Fruit fly (Drosophila melanogaster) whole organism, embryonic: ENCODE data around the gene CG6398.
A peak's percentile ranks its signal among the peaks of the same experiment; 100 is the strongest.

Experiments
- ATbp ChIP-seq: fragments of 200-800 bp; sonication (Bioruptor generic); optimal IDR thresholded peaks from 2 replicates; lab custom pipeline; 2017; ENCODE audit warnings: missing biosample characterization, mild to moderate bottlenecking, missing genetic modification characterization, missing genetic modification reagents
- Ada2b ChIP-seq: fragments of 200-800 bp; sonication (Bioruptor generic); IDR thresholded peaks from 2 replicates; pipeline ENCODE4 v1.3.6; 2022; ENCODE audit warnings: missing biosample characterization, missing genetic modification characterization
- Atf6 ChIP-seq: fragments of 200-800 bp; sonication (Bioruptor generic); IDR thresholded peaks from 2 replicates; pipeline ENCODE4 v1.3.6; 2022; ENCODE audit warnings: missing biosample characterization, missing genetic modification characterization
- BEAF-32 ChIP-seq: fragments of 200-800 bp; sonication (Bioruptor generic); optimal IDR thresholded peaks from 3 replicates; lab custom pipeline; 2017; ENCODE audit warnings: missing biosample characterization, missing genetic modification characterization, mild to moderate bottlenecking, moderate library complexity, missing genetic modification reagents
- CG10321 ChIP-seq: fragments of 200-800 bp; sonication (Bioruptor generic); IDR thresholded peaks from 2 replicates; pipeline ENCODE4 v1.3.6; 2022; ENCODE audit warnings: missing biosample characterization, missing genetic modification characterization
- CG13287 ChIP-seq: fragments of 200-800 bp; sonication (Bioruptor generic); IDR thresholded peaks from 2 replicates; pipeline ENCODE4 v1.3.6; 2022; ENCODE audit warnings: missing biosample characterization, missing genetic modification characterization; ENCODE audit not compliant: partially characterized antibody
- CG14014 ChIP-seq: fragments of 200-800 bp; sonication (Bioruptor generic); IDR thresholded peaks from 2 replicates; pipeline ENCODE4 v1.3.6; 2022; ENCODE audit warnings: missing biosample characterization, missing genetic modification characterization
- CG1529 ChIP-seq: fragments of 200-800 bp; sonication (Bioruptor generic); optimal IDR thresholded peaks from 3 replicates; lab custom pipeline; 2018; ENCODE audit warnings: missing biosample characterization, missing genetic modification characterization
- CG1647 ChIP-seq: fragments of 200-800 bp; sonication (Bioruptor generic); optimal IDR thresholded peaks from 3 replicates; lab custom pipeline; 2016; ENCODE audit warnings: missing biosample characterization, missing genetic modification characterization
- CG17385 ChIP-seq: fragments of 200-800 bp; sonication (Bioruptor generic); optimal IDR thresholded peaks from 3 replicates; lab custom pipeline; 2018; ENCODE audit warnings: missing biosample characterization, mild to moderate bottlenecking, missing genetic modification characterization
- CG18476 ChIP-seq: fragments of 200-800 bp; sonication (Bioruptor generic); optimal IDR thresholded peaks from 2 replicates; lab custom pipeline; 2016; ENCODE audit warnings: missing biosample characterization, mild to moderate bottlenecking, missing genetic modification characterization
- CG2712 ChIP-seq: fragments of 200-800 bp; optimal IDR thresholded peaks from 3 replicates; lab custom pipeline; 2019; ENCODE audit warnings: missing biosample characterization, mild to moderate bottlenecking, missing genetic modification characterization, moderate library complexity
- CG3281 ChIP-seq: fragments of 200-800 bp; sonication (Bioruptor generic); optimal IDR thresholded peaks from 3 replicates; lab custom pipeline; 2017; ENCODE audit warnings: missing biosample characterization, mild to moderate bottlenecking, missing genetic modification characterization
- CG3726 ChIP-seq: fragments of 200-800 bp; sonication (Bioruptor generic); IDR thresholded peaks from 3 replicates; pipeline ENCODE4, ENCODE4 v1.3.6; 2022; ENCODE audit warnings: missing biosample characterization, missing genetic modification characterization
- CG4360 ChIP-seq: fragments of 200-800 bp; sonication (Bioruptor generic); IDR thresholded peaks from 2 replicates; pipeline ENCODE4 v1.3.6; 2022; ENCODE audit warnings: missing biosample characterization, missing genetic modification characterization
- CG5180 ChIP-seq: fragments of 200-800 bp; sonication (Bioruptor generic); optimal IDR thresholded peaks from 3 replicates; lab custom pipeline; 2017; ENCODE audit warnings: missing biosample characterization, missing genetic modification characterization, mild to moderate bottlenecking, moderate library complexity, missing genetic modification reagents
- CG6813 ChIP-seq: fragments of 200-800 bp; sonication (Bioruptor generic); optimal IDR thresholded peaks from 2 replicates; lab custom pipeline; 2017; ENCODE audit warnings: missing biosample characterization, missing genetic modification characterization, mild to moderate bottlenecking, moderate library complexity, missing genetic modification reagents
- CG7357 ChIP-seq: fragments of 200-800 bp; sonication (Bioruptor generic); IDR thresholded peaks from 3 replicates; pipeline ENCODE4 v1.3.6; 2022; ENCODE audit warnings: missing biosample characterization, missing genetic modification characterization
- D ChIP-seq, 2 experiments: fragments of 200-800 bp in 1 of 2; fragments of >200 bp in 1 of 2; sonication (Bioruptor generic) in 1 of 2; optimal IDR thresholded peaks; 2 replicates in 1 of 2; 3 replicates in 1 of 2; lab custom pipeline; 2017; ENCODE audit warnings: mild to moderate bottlenecking in 1 of 2, missing biosample characterization in 1 of 2, missing genetic modification characterization in 1 of 2, missing genetic modification reagents in 1 of 2
- Dbx ChIP-seq: fragments of 200-800 bp; sonication (Bioruptor generic); IDR thresholded peaks from 3 replicates; pipeline ENCODE4 v1.3.6; 2022; ENCODE audit warnings: missing biosample characterization, missing genetic modification characterization
- ERR ChIP-seq: fragments of 200-800 bp; sonication (Bioruptor generic); optimal IDR thresholded peaks from 2 replicates; lab custom pipeline; 2016; ENCODE audit warnings: missing biosample characterization, missing genetic modification characterization
- Ets65A ChIP-seq: fragments of 200-800 bp; sonication (Bioruptor generic); peaks from one replicate; lab custom pipeline; 2016; ENCODE audit warnings: missing biosample characterization, missing genetic modification characterization
- Fer3 ChIP-seq: fragments of 200-800 bp; sonication (Bioruptor generic); optimal IDR thresholded peaks from 2 replicates; lab custom pipeline; 2018; ENCODE audit warnings: missing biosample characterization, mild to moderate bottlenecking, missing genetic modification characterization, moderate library complexity
- H15 ChIP-seq: fragments of 200-800 bp; sonication (Bioruptor generic); IDR thresholded peaks from 3 replicates; pipeline ENCODE4 v1.3.6; 2022; ENCODE audit warnings: missing biosample characterization, missing genetic modification characterization
- HmgD ChIP-seq: fragments of 200-800 bp; sonication (Bioruptor generic); optimal IDR thresholded peaks from 3 replicates; lab custom pipeline; 2016; ENCODE audit warnings: missing biosample characterization, missing genetic modification characterization
- Side ChIP-seq: fragments of 200-800 bp; sonication (Bioruptor generic); optimal IDR thresholded peaks from 2 replicates; lab custom pipeline; 2016; ENCODE audit warnings: missing biosample characterization, missing genetic modification characterization
- Sry-δ ChIP-seq: fragments of 200-800 bp; sonication (Bioruptor generic); optimal IDR thresholded peaks from 2 replicates; lab custom pipeline; 2016; ENCODE audit warnings: missing biosample characterization, missing genetic modification characterization
- Stat92E ChIP-seq, 3 experiments: fragments of >200 bp in 2 of 3; fragments of 200-800 bp in 1 of 3; sonication (Bioruptor generic) in 1 of 3; optimal IDR thresholded peaks; 2 replicates each; lab custom pipeline; 2017 to 2019; ENCODE audit warnings: missing biosample characterization in 3 of 3, missing genetic modification characterization in 3 of 3, mild to moderate bottlenecking in 1 of 3, moderate library complexity in 1 of 3
- Usf ChIP-seq: fragments of 200-800 bp; sonication (Bioruptor generic); optimal IDR thresholded peaks from 2 replicates; lab custom pipeline; 2017; ENCODE audit warnings: missing genotype, missing biosample characterization, missing genetic modification characterization
- abd-A ChIP-seq: fragments of 200-800 bp; sonication (Bioruptor generic); optimal IDR thresholded peaks from 3 replicates; lab custom pipeline; 2019; ENCODE audit warnings: missing biosample characterization, mild to moderate bottlenecking, missing genetic modification characterization, moderate library complexity
- amos ChIP-seq: fragments of 200-800 bp; sonication (Bioruptor generic); IDR thresholded peaks from 2 replicates; pipeline ENCODE4 v1.3.6; 2022; ENCODE audit warnings: missing biosample characterization, missing genetic modification characterization; ENCODE audit not compliant: partially characterized antibody
- cg ChIP-seq: fragments of 200-800 bp; sonication (Bioruptor generic); optimal IDR thresholded peaks from 3 replicates; lab custom pipeline; 2019; ENCODE audit warnings: missing biosample characterization, mild to moderate bottlenecking, missing genetic modification characterization, moderate library complexity
- dan ChIP-seq: fragments of 200-800 bp; sonication (Bioruptor generic); IDR thresholded peaks from 2 replicates; pipeline ENCODE4 v1.3.6; 2022; ENCODE audit warnings: missing biosample characterization, missing genetic modification characterization
- danr ChIP-seq: fragments of 200-800 bp; sonication (Bioruptor generic); IDR thresholded peaks from 2 replicates; pipeline ENCODE4 v1.3.6; 2022; ENCODE audit warnings: missing biosample characterization, missing genetic modification characterization
- exex ChIP-seq: fragments of 200-800 bp; sonication (Bioruptor generic); optimal IDR thresholded peaks from 4 replicates; lab custom pipeline; 2018; ENCODE audit warnings: missing biosample characterization, mild to moderate bottlenecking, missing genetic modification characterization, moderate library complexity
- gce ChIP-seq: fragments of 200-800 bp; sonication (Bioruptor generic); IDR thresholded peaks from 3 replicates; pipeline ENCODE4 v1.3.6; 2022; ENCODE audit warnings: missing biosample characterization, missing genetic modification characterization
- grn ChIP-seq: fragments of 200-800 bp; sonication (Bioruptor generic); optimal IDR thresholded peaks from 3 replicates; lab custom pipeline; 2017; ENCODE audit warnings: missing biosample characterization, missing genetic modification characterization
- gro ChIP-seq: fragments of 200-800 bp; sonication (Bioruptor generic); optimal IDR thresholded peaks from 2 replicates; lab custom pipeline; 2016; ENCODE audit warnings: missing biosample characterization, missing genetic modification characterization
- gt ChIP-seq: fragments of 200-800 bp; sonication (Bioruptor generic); IDR thresholded peaks from 2 replicates; pipeline ENCODE4 v1.3.6; 2022; ENCODE audit warnings: missing biosample characterization, missing genetic modification characterization
- lmd ChIP-seq: fragments of 200-800 bp; sonication (Bioruptor generic); IDR thresholded peaks from 2 replicates; pipeline ENCODE4 v1.3.6; 2022; ENCODE audit warnings: missing biosample characterization, missing genetic modification characterization
- mam ChIP-seq: fragments of 200-800 bp; sonication (Bioruptor generic); optimal IDR thresholded peaks from 3 replicates; lab custom pipeline; 2016; ENCODE audit warnings: missing biosample characterization, missing genetic modification characterization
- mld ChIP-seq: fragments of 200-800 bp; sonication (Bioruptor generic); IDR thresholded peaks from 3 replicates; pipeline ENCODE4 v1.3.6; 2022; ENCODE audit warnings: missing biosample characterization, missing genetic modification characterization; ENCODE audit not compliant: partially characterized antibody
- oc ChIP-seq: fragments of 200-800 bp; sonication (Bioruptor generic); optimal IDR thresholded peaks from 2 replicates; lab custom pipeline; 2018; ENCODE audit warnings: missing biosample characterization, mild to moderate bottlenecking, missing genetic modification characterization, moderate library complexity
- ranshi ChIP-seq: fragments of 200-800 bp; sonication (Bioruptor generic); IDR thresholded peaks from 2 replicates; pipeline ENCODE4 v1.3.6; 2022; ENCODE audit warnings: missing biosample characterization, missing genetic modification characterization
- so ChIP-seq: fragments of 200-800 bp; sonication (Bioruptor generic); IDR thresholded peaks from 3 replicates; pipeline ENCODE4 v1.3.6; 2022; ENCODE audit warnings: missing biosample characterization, missing genetic modification characterization
- sob ChIP-seq: fragments of 200-800 bp; sonication (Bioruptor generic); IDR thresholded peaks from 2 replicates; pipeline ENCODE4 v1.3.6; 2022; ENCODE audit warnings: missing biosample characterization, missing genetic modification characterization
- ssp ChIP-seq: fragments of 200-800 bp; sonication (Bioruptor generic); IDR thresholded peaks from 2 replicates; pipeline ENCODE4 v1.3.6; 2022; ENCODE audit warnings: missing biosample characterization, missing genetic modification characterization
- tgo ChIP-seq: fragments of 200-800 bp; sonication (Bioruptor generic); IDR thresholded peaks from 3 replicates; pipeline ENCODE4 v1.3.6; 2022; ENCODE audit warnings: missing biosample characterization, missing genetic modification characterization
- wek ChIP-seq: fragments of 200-800 bp; sonication (Bioruptor generic); optimal IDR thresholded peaks from 3 replicates; lab custom pipeline; 2018; ENCODE audit warnings: missing biosample characterization, mild to moderate bottlenecking, missing genetic modification characterization, moderate library complexity
- zen2 ChIP-seq: fragments of 200-800 bp; sonication (Bioruptor generic); IDR thresholded peaks from 3 replicates; pipeline ENCODE4 v1.3.6; 2022; ENCODE audit warnings: missing biosample characterization, missing genetic modification characterization; ENCODE audit not compliant: partially characterized antibody

Gene CG6398

DNA sequence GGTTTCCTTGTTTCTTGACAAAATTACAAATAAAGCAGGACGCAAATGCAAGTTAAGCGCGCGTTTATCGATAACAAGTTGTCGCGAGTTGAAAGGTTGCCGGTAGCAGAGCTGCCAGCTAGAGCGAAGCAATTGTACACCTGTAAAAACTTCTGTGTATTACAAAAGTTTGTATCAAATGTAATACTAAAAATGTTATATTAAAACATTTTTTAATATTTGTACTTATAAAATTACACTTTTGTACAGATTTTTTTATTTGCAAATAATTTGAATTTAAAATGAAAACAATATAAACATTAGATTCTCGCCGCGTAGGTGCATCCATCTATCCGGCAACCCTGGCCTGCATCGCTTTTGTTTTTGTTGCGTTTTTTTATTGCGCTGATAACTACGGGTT is 14.0 kb downstream of the CG6398 start, which contains the start of the genes CG8142 and Ucp4A (continued):
- TF ChIP-seq D (optimal IDR thresholded peaks at IDR 0.05; lab: Kevin White, UChicago) (no peak), D (GFP tag; optimal IDR thresholded peaks at IDR 0.05; lab: Kevin White, UChicago) (peak; percentile 89), CG6813 (GFP tag; lab: Kevin White, UChicago) (peak; percentile 78), abd-A (tag; lab: Kevin White, UChicago) (no peak), danr (GFP tag; lab: Robert Waterston, UW) (peak; percentile 91), exex (tag; lab: Kevin White, UChicago) (peak; percentile 64), oc (tag; lab: Kevin White, UChicago) (peak; percentile 78), gce (GFP tag; lab: Robert Waterston, UW) (peak; percentile 89), Atf6 (GFP tag; lab: Robert Waterston, UW) (peak; percentile 96), wek (GFP tag; lab: Kevin White, UChicago) (no peak), CG18476 (GFP tag; lab: Kevin White, UChicago) (peak; percentile 82), CG14014 (GFP tag; lab: Robert Waterston, UW) (peak; percentile 95), CG7357 (GFP tag; lab: Robert Waterston, UW) (peak; percentile 89), Side (peak; percentile 36), tgo (GFP tag; lab: Robert Waterston, UW) (peak; percentile 98), sob (GFP tag; lab: Robert Waterston, UW) (peak; percentile 96), CG13287 (GFP tag; lab: Robert Waterston, UW) (no peak; the same call in 1 of the 2 replicates), Stat92E (GFP tag; optimal IDR thresholded peaks at IDR 0.05; lab: Kevin White, UChicago) (no peak), ERR (no peak), gt (GFP tag; lab: Robert Waterston, UW) (peak; percentile 85), HmgD (GFP tag; lab: Kevin White, UChicago) (no peak), CG2712 (tag; lab: Kevin White, UChicago) (peak; percentile 94), CG3726 (GFP tag; lab: Robert Waterston, UW) (peak; percentile 88), zen2 (no peak), CG1647 (peak; percentile 65), Sry-δ (GFP tag; lab: Kevin White, UChicago) (peak; percentile 21), CG1529 (GFP tag; lab: Kevin White, UChicago) (peak; percentile 66), CG4360 (GFP tag; lab: Robert Waterston, UW) (peak; percentile 76), so (peak; percentile 91), mld (GFP tag; lab: Robert Waterston, UW) (no peak), lmd (GFP tag; lab: Robert Waterston, UW) (peak; percentile 96), Ets65A (GFP tag; lab: Kevin White, UChicago) (peak; percentile 96), Ada2b (GFP tag; lab: Robert Waterston, UW) (peak; percentile 93), CG3281 (GFP tag; lab: Kevin White, UChicago) (peak; percentile 90), dan (GFP tag; lab: Robert Waterston, UW) (peak; percentile 80), Usf (GFP tag; lab: Kevin White, UChicago) (peak; percentile 83), ranshi (GFP tag; lab: Robert Waterston, UW) (peak; percentile 96), mam (GFP tag; lab: Kevin White, UChicago) (peak; percentile 71), amos (peak; percentile 17; the same call in 1 of the 2 replicates), ATbp (GFP tag; lab: Kevin White, UChicago) (peak; percentile 70), Dbx (GFP tag; lab: Robert Waterston, UW) (peak; percentile 92; the same call in 2 of the 3 replicates), grn (peak; percentile 19), BEAF-32 (peak; percentile 51), Fer3 (peak; percentile 92), gro (GFP tag; lab: Kevin White, UChicago) (peak; percentile 35), CG17385 (GFP tag; lab: Kevin White, UChicago) (peak; percentile 79), cg (no peak), H15 (GFP tag; lab: Robert Waterston, UW) (peak; percentile 95), CG10321 (GFP tag; lab: Robert Waterston, UW) (peak; percentile 80), ssp (GFP tag; lab: Robert Waterston, UW) (peak; percentile 93), CG5180 (GFP tag; lab: Kevin White, UChicago) (peak; percentile 62)
